Fruit fly (Drosophila melanogaster) whole organism, embryonic: ENCODE data around the gene CG43448.
A peak's percentile ranks its signal among the peaks of the same experiment; 100 is the strongest.

ENCODE experiments used
- Ada2b ChIP-seq: fragments of 200-800 bp; sonication (Bioruptor generic); IDR thresholded peaks from 2 replicates; pipeline ENCODE4 v1.3.6; 2022; ENCODE audit warnings: missing biosample characterization, missing genetic modification characterization
- Bteb2 ChIP-seq: fragments of 200-800 bp; sonication (Bioruptor generic); optimal IDR thresholded peaks from 2 replicates; lab custom pipeline; 2016; ENCODE audit warnings: missing biosample characterization, missing genetic modification characterization
- CG1024 ChIP-seq: fragments of 200-800 bp; sonication (Bioruptor generic); IDR thresholded peaks from 2 replicates; pipeline ENCODE4 v1.3.6; 2022; ENCODE audit warnings: missing biosample characterization, missing genetic modification characterization
- CG10267 ChIP-seq: fragments of 200-800 bp; sonication (Bioruptor generic); optimal IDR thresholded peaks from 2 replicates; lab custom pipeline; 2018; ENCODE audit warnings: missing biosample characterization, mild to moderate bottlenecking, missing genetic modification characterization, moderate library complexity
- CG10321 ChIP-seq: fragments of 200-800 bp; sonication (Bioruptor generic); IDR thresholded peaks from 2 replicates; pipeline ENCODE4 v1.3.6; 2022; ENCODE audit warnings: missing biosample characterization, missing genetic modification characterization
- CG12155 ChIP-seq: fragments of 200-800 bp; sonication (Bioruptor generic); optimal IDR thresholded peaks from 3 replicates; lab custom pipeline; 2016; ENCODE audit warnings: missing biosample characterization, missing genetic modification characterization
- CG13424 ChIP-seq: fragments of 200-800 bp; sonication (Bioruptor generic); optimal IDR thresholded peaks from 2 replicates; lab custom pipeline; 2019; ENCODE audit warnings: missing biosample characterization, mild to moderate bottlenecking, missing genetic modification characterization, moderate library complexity
- CG14965 ChIP-seq: fragments of 200-800 bp; sonication (Bioruptor generic); optimal IDR thresholded peaks from 2 replicates; lab custom pipeline; 2016; ENCODE audit warnings: missing biosample characterization, missing genetic modification characterization, borderline replicate concordance
- CG15601 ChIP-seq: fragments of 200-800 bp; sonication (Bioruptor generic); optimal IDR thresholded peaks from 3 replicates; lab custom pipeline; 2019; ENCODE audit warnings: missing biosample characterization, mild to moderate bottlenecking, missing genetic modification characterization, moderate library complexity
- CG16813 ChIP-seq: fragments of 200-800 bp; sonication (Bioruptor generic); IDR thresholded peaks from 3 replicates; pipeline ENCODE4 v1.3.6; 2022; ENCODE audit warnings: missing biosample characterization, missing genetic modification characterization; ENCODE audit not compliant: partially characterized antibody
- CG17385 ChIP-seq: fragments of 200-800 bp; sonication (Bioruptor generic); optimal IDR thresholded peaks from 3 replicates; lab custom pipeline; 2018; ENCODE audit warnings: missing biosample characterization, mild to moderate bottlenecking, missing genetic modification characterization
- CG1792 ChIP-seq: fragments of 200-800 bp; sonication (Bioruptor generic); optimal IDR thresholded peaks from 2 replicates; lab custom pipeline; 2016; ENCODE audit warnings: missing biosample characterization, missing genetic modification characterization
- CG18476 ChIP-seq: fragments of 200-800 bp; sonication (Bioruptor generic); optimal IDR thresholded peaks from 2 replicates; lab custom pipeline; 2016; ENCODE audit warnings: missing biosample characterization, mild to moderate bottlenecking, missing genetic modification characterization
- CG18764 ChIP-seq: fragments of 200-800 bp; sonication (Bioruptor generic); optimal IDR thresholded peaks from 3 replicates; lab custom pipeline; 2016; ENCODE audit warnings: missing biosample characterization, missing genetic modification characterization
- CG2712 ChIP-seq: fragments of 200-800 bp; optimal IDR thresholded peaks from 3 replicates; lab custom pipeline; 2019; ENCODE audit warnings: missing biosample characterization, mild to moderate bottlenecking, missing genetic modification characterization, moderate library complexity
- CG30403 ChIP-seq: fragments of 200-800 bp; sonication (Bioruptor generic); optimal IDR thresholded peaks from 3 replicates; lab custom pipeline; 2016; ENCODE audit warnings: missing biosample characterization, missing genetic modification characterization
- CG3163 ChIP-seq: fragments of 200-800 bp; sonication (Bioruptor generic); optimal IDR thresholded peaks from 3 replicates; lab custom pipeline; 2016; ENCODE audit warnings: missing biosample characterization, missing genetic modification characterization
- CG32532 ChIP-seq: fragments of 200-800 bp; sonication (Bioruptor generic); IDR thresholded peaks from 2 replicates; pipeline ENCODE4 v1.3.6; 2022; ENCODE audit warnings: missing biosample characterization, missing genetic modification characterization
- CG3726 ChIP-seq: fragments of 200-800 bp; sonication (Bioruptor generic); IDR thresholded peaks from 3 replicates; pipeline ENCODE4, ENCODE4 v1.3.6; 2022; ENCODE audit warnings: missing biosample characterization, missing genetic modification characterization
- CG4328 ChIP-seq: fragments of 200-800 bp; sonication (Bioruptor generic); optimal IDR thresholded peaks from 3 replicates; lab custom pipeline; 2017; ENCODE audit warnings: missing biosample characterization, missing genetic modification reagents, missing genetic modification characterization
- CG5245 ChIP-seq: fragments of 200-800 bp; sonication (Bioruptor generic); optimal IDR thresholded peaks from 3 replicates; lab custom pipeline; 2016; ENCODE audit warnings: missing biosample characterization, missing genetic modification characterization
- CG7556 ChIP-seq: fragments of 200-800 bp; sonication (Bioruptor generic); optimal IDR thresholded peaks from 2 replicates; lab custom pipeline; 2017; ENCODE audit warnings: missing biosample characterization, mild to moderate bottlenecking, missing genetic modification characterization
- CG7928 ChIP-seq: fragments of 200-800 bp; sonication (Bioruptor generic); optimal IDR thresholded peaks from 2 replicates; lab custom pipeline; 2017; ENCODE audit warnings: missing biosample characterization, mild to moderate bottlenecking, missing genetic modification characterization
- CG7963 ChIP-seq: fragments of 200-800 bp; sonication (Bioruptor generic); IDR thresholded peaks from 3 replicates; pipeline ENCODE4 v1.3.6; 2022; ENCODE audit warnings: missing biosample characterization, missing genetic modification characterization; ENCODE audit not compliant: partially characterized antibody
- CG8359 ChIP-seq: fragments of 200-800 bp; sonication (Bioruptor generic); optimal IDR thresholded peaks from 2 replicates; lab custom pipeline; 2017; ENCODE audit warnings: missing biosample characterization, mild to moderate bottlenecking, missing genetic modification characterization, borderline replicate concordance
- CG8924 ChIP-seq: fragments of 200-800 bp; optimal IDR thresholded peaks from 3 replicates; lab custom pipeline; 2019; ENCODE audit warnings: missing biosample characterization, mild to moderate bottlenecking, missing genetic modification characterization, moderate library complexity
- CG9797 ChIP-seq: fragments of 200-800 bp; sonication (Bioruptor generic); optimal IDR thresholded peaks from 3 replicates; lab custom pipeline; 2018; ENCODE audit warnings: missing biosample characterization, mild to moderate bottlenecking, missing genetic modification characterization
- CTCF ChIP-seq: fragments of 200-800 bp; sonication (Bioruptor generic); optimal IDR thresholded peaks from 2 replicates; lab custom pipeline; 2017; ENCODE audit warnings: missing biosample characterization, mild to moderate bottlenecking, missing genetic modification characterization, moderate library complexity
- CoRest ChIP-seq: fragments of 200-800 bp; sonication (Bioruptor generic); optimal IDR thresholded peaks from 3 replicates; lab custom pipeline; 2018; ENCODE audit warnings: missing biosample characterization, mild to moderate bottlenecking, missing genetic modification characterization, moderate library complexity
- Doc3 ChIP-seq: fragments of 200-800 bp; sonication (Bioruptor generic); IDR thresholded peaks from 3 replicates; pipeline ENCODE4 v1.3.6; 2022; ENCODE audit warnings: missing biosample characterization, missing genetic modification characterization; ENCODE audit not compliant: partially characterized antibody
- Dref ChIP-seq: fragments of 200-800 bp; sonication (Bioruptor generic); IDR thresholded peaks from 2 replicates; pipeline ENCODE4 v1.3.6; 2022; ENCODE audit warnings: missing biosample characterization, missing genetic modification characterization
- Ets65A ChIP-seq: fragments of 200-800 bp; sonication (Bioruptor generic); peaks from one replicate; lab custom pipeline; 2016; ENCODE audit warnings: missing biosample characterization, missing genetic modification characterization
- MBD-R2 ChIP-seq: fragments of 200-800 bp; sonication (Bioruptor generic); IDR thresholded peaks from 2 replicates; pipeline ENCODE4 v1.3.6; 2022; ENCODE audit warnings: missing biosample characterization, missing genetic modification characterization
- MTF-1 ChIP-seq: fragments of 200-800 bp; sonication (Bioruptor generic); optimal IDR thresholded peaks from 2 replicates; lab custom pipeline; 2018; ENCODE audit warnings: missing biosample characterization, mild to moderate bottlenecking, missing genetic modification characterization, borderline replicate concordance
- Mrtf ChIP-seq: fragments of 200-800 bp; sonication (Bioruptor generic); IDR thresholded peaks from 3 replicates; pipeline ENCODE4 v1.3.6; 2022; ENCODE audit warnings: missing biosample characterization, missing genetic modification characterization
- Xrp1 ChIP-seq: fragments of 200-800 bp; sonication (Bioruptor generic); IDR thresholded peaks from 2 replicates; pipeline ENCODE4 v1.3.6; 2022; ENCODE audit warnings: missing biosample characterization, missing genetic modification characterization
- ara ChIP-seq: fragments of 200-800 bp; sonication (Bioruptor generic); IDR thresholded peaks from 2 replicates; pipeline ENCODE4 v1.3.6; 2022; ENCODE audit warnings: missing biosample characterization, missing genetic modification characterization
- bigmax ChIP-seq: fragments of 200-800 bp; sonication (Bioruptor generic); optimal IDR thresholded peaks from 2 replicates; lab custom pipeline; 2018; ENCODE audit warnings: missing biosample characterization, mild to moderate bottlenecking, missing genetic modification characterization
- chif ChIP-seq, 2 experiments: fragments of 200-800 bp; sonication (Bioruptor generic); optimal IDR thresholded peaks; 3 replicates each; lab custom pipeline; 2016; ENCODE audit warnings: missing biosample characterization in 2 of 2, missing genetic modification characterization in 2 of 2
- chn ChIP-seq: fragments of 200-800 bp; sonication (Bioruptor generic); optimal IDR thresholded peaks from 2 replicates; lab custom pipeline; 2016; ENCODE audit warnings: missing biosample characterization, missing genetic modification characterization
- crol ChIP-seq: fragments of 200-800 bp; sonication (Bioruptor generic); IDR thresholded peaks from 2 replicates; pipeline ENCODE4 v1.3.6; 2022; ENCODE audit warnings: missing biosample characterization, missing genetic modification characterization
- crp ChIP-seq, 2 experiments: fragments of 200-800 bp; sonication (Bioruptor generic); optimal IDR thresholded peaks; 2 replicates in 1 of 2; 3 replicates in 1 of 2; lab custom pipeline; 2017; ENCODE audit warnings: missing biosample characterization in 2 of 2, missing genetic modification characterization in 2 of 2, mild to moderate bottlenecking in 1 of 2, moderate library complexity in 1 of 2
- exex ChIP-seq: fragments of 200-800 bp; sonication (Bioruptor generic); optimal IDR thresholded peaks from 4 replicates; lab custom pipeline; 2018; ENCODE audit warnings: missing biosample characterization, mild to moderate bottlenecking, missing genetic modification characterization, moderate library complexity
- grau ChIP-seq: fragments of 200-800 bp; optimal IDR thresholded peaks from 3 replicates; lab custom pipeline; 2019; ENCODE audit warnings: missing biosample characterization, mild to moderate bottlenecking, missing genetic modification characterization, moderate library complexity
- gsb ChIP-seq: fragments of 200-800 bp; sonication (Bioruptor generic); IDR thresholded peaks from 2 replicates; pipeline ENCODE4 v1.3.6; 2022; ENCODE audit warnings: missing biosample characterization, missing genetic modification characterization
- h ChIP-seq: fragments of >200 bp; optimal IDR thresholded peaks from 2 replicates; lab custom pipeline; 2017
- luna ChIP-seq: fragments of 200-800 bp; sonication (Bioruptor generic); optimal IDR thresholded peaks from 2 replicates; lab custom pipeline; 2016; ENCODE audit warnings: missing biosample characterization, missing genetic modification characterization
- pnt ChIP-seq: fragments of 200-800 bp; sonication (Bioruptor generic); optimal IDR thresholded peaks from 3 replicates; lab custom pipeline; 2016; ENCODE audit warnings: missing biosample characterization, missing genetic modification characterization
- pros ChIP-seq: fragments of 200-800 bp; sonication (Bioruptor generic); optimal IDR thresholded peaks from 3 replicates; lab custom pipeline; 2019; ENCODE audit warnings: missing biosample characterization, mild to moderate bottlenecking, missing genetic modification characterization, moderate library complexity
- sisA ChIP-seq: fragments of 200-800 bp; sonication (Bioruptor generic); IDR thresholded peaks from 2 replicates; pipeline ENCODE4 v1.3.6; 2022; ENCODE audit warnings: missing biosample characterization, missing genetic modification characterization
- tx ChIP-seq: fragments of 200-800 bp; sonication (Bioruptor generic); optimal IDR thresholded peaks from 2 replicates; lab custom pipeline; 2016; ENCODE audit warnings: missing biosample characterization, missing genetic modification characterization
- zen2 ChIP-seq: fragments of 200-800 bp; sonication (Bioruptor generic); IDR thresholded peaks from 3 replicates; pipeline ENCODE4 v1.3.6; 2022; ENCODE audit warnings: missing biosample characterization, missing genetic modification characterization; ENCODE audit not compliant: partially characterized antibody
- zf30C ChIP-seq: fragments of 200-800 bp; sonication (Bioruptor generic); optimal IDR thresholded peaks from 3 replicates; lab custom pipeline; 2018; ENCODE audit warnings: missing biosample characterization, mild to moderate bottlenecking, missing genetic modification characterization

The CG43448 gene

dm6 chr3R:30191462-30191874, 46.1 kb downstream of the CG43448 start (continued):
- TF ChIP-seq exex (tag; lab: Kevin White, UChicago), result no peak
- no peak for TF ChIP-seq crp (GFP tag; optimal IDR thresholded peaks at IDR 0.05; lab: Kevin White, UChicago)
- peak; percentile 5 for TF ChIP-seq CG10267
- no peak for TF ChIP-seq CG7963 (GFP tag; lab: Robert Waterston, UW)
- no peak for TF ChIP-seq luna (GFP tag; lab: Kevin White, UChicago)
- TF ChIP-seq CG18764 (GFP tag; lab: Kevin White, UChicago), result no peak
- no peak for TF ChIP-seq Doc3
- TF ChIP-seq Mrtf (GFP tag; lab: Robert Waterston, UW), result no peak
- TF ChIP-seq CG32532 (GFP tag; lab: Robert Waterston, UW), result no peak
- no peak for TF ChIP-seq Dref
- TF ChIP-seq CG2712 (tag; lab: Kevin White, UChicago), result peak; percentile 45
- TF ChIP-seq tx (GFP tag; lab: Kevin White, UChicago), result peak; percentile 35
- TF ChIP-seq zen2 (GFP tag; lab: Robert Waterston, UW), result no peak
- TF ChIP-seq CG5245 (GFP tag; lab: Kevin White, UChicago), result no peak
- TF ChIP-seq grau, result peak; percentile 53
- no peak for TF ChIP-seq zf30C (GFP tag; lab: Kevin White, UChicago)
- no peak for TF ChIP-seq CG1792 (GFP tag; lab: Kevin White, UChicago)
- TF ChIP-seq CG7556 (GFP tag; lab: Kevin White, UChicago), result peak; percentile 66
- peak; percentile 25 for TF ChIP-seq chn
- TF ChIP-seq pros, result no peak
- peak; percentile 51 for TF ChIP-seq CG17385 (GFP tag; lab: Kevin White, UChicago)
- TF ChIP-seq CG13424 (tag; lab: Kevin White, UChicago), result peak; percentile 45
- TF ChIP-seq crol (GFP tag; lab: Robert Waterston, UW), result no peak
- TF ChIP-seq CG3163 (GFP tag; lab: Kevin White, UChicago), result no peak
- peak; percentile 97 for TF ChIP-seq Ets65A (GFP tag; lab: Kevin White, UChicago)
- TF ChIP-seq Ada2b (GFP tag; lab: Robert Waterston, UW), result no peak
- no peak for TF ChIP-seq CTCF (GFP tag; lab: Kevin White, UChicago)
- no peak for TF ChIP-seq CG9797 (GFP tag; lab: Kevin White, UChicago)
- TF ChIP-seq CG8924 (tag; lab: Kevin White, UChicago), result peak; percentile 12
- TF ChIP-seq MBD-R2 (GFP tag; lab: Robert Waterston, UW), result no peak
- TF ChIP-seq h, result no peak
- peak; percentile 26 for TF ChIP-seq CG15601
- no peak for TF ChIP-seq CG7928
- peak in 1 of 2 experiments; percentile 59 for TF ChIP-seq chif (GFP tag; optimal IDR thresholded peaks at IDR 0.05; lab: Kevin White, UChicago)
- no peak for TF ChIP-seq gsb (GFP tag; lab: Robert Waterston, UW)
- TF ChIP-seq CG18476, result no peak
- TF ChIP-seq CG1024 (GFP tag; lab: Robert Waterston, UW), result no peak
- peak; percentile 53 for TF ChIP-seq CG30403
- TF ChIP-seq CG8359, result no peak
- TF ChIP-seq pnt (GFP tag; lab: Kevin White, UChicago), result peak; percentile 58
- TF ChIP-seq CG3726, result no peak
- TF ChIP-seq CG14965 (GFP tag; lab: Kevin White, UChicago), result no peak
- no peak for TF ChIP-seq ara
- TF ChIP-seq CoRest (tag; lab: Kevin White, UChicago), result peak; percentile 63
- peak; percentile 15 for TF ChIP-seq CG12155 (GFP tag; lab: Kevin White, UChicago)
- no peak for TF ChIP-seq CG10321 (GFP tag; lab: Robert Waterston, UW)
- no peak for TF ChIP-seq CG16813 (GFP tag; lab: Robert Waterston, UW)
- TF ChIP-seq Bteb2, result no peak
- no peak for TF ChIP-seq Xrp1 (GFP tag; lab: Robert Waterston, UW)
- TF ChIP-seq CG4328, result no peak
- no peak for TF ChIP-seq MTF-1 (GFP tag; lab: Kevin White, UChicago)
- TF ChIP-seq bigmax (GFP tag; lab: Kevin White, UChicago), result no peak
- no peak for TF ChIP-seq sisA (GFP tag; lab: Robert Waterston, UW)
